Fruit fly (Drosophila melanogaster): ENCODE data around the gene dgt6.

dgt6 gene

dm6 chr3R:29153197-29153644, 22.4 kb upstream of the dgt6 start, which contains the start of the genes Slbp and Rpn2 (continued):
- TF ChIP-seq svp (GFP tag) (no peak), CG6276 (GFP tag; optimal IDR thresholded peaks at IDR 0.05) (no peak), OdsH (GFP tag; optimal IDR thresholded peaks at IDR 0.05) (no peak), Met (GFP tag; optimal IDR thresholded peaks at IDR 0.05) (no peak), CG6854 (GFP tag; optimal IDR thresholded peaks at IDR 0.05) (no peak), eg (GFP tag; IDR thresholded peaks at IDR 0.05) (no peak), dac (GFP tag; optimal IDR thresholded peaks at IDR 0.05) (no peak), CG3919 (GFP tag; optimal IDR thresholded peaks at IDR 0.05) (peak; percentile 32), CG3032 (tag; optimal IDR thresholded peaks at IDR 0.05) (peak; percentile 25), Gug (GFP tag; IDR thresholded peaks at IDR 0.05) (no peak), CG6163 (GFP tag; IDR thresholded peaks at IDR 0.05) (no peak), CG6808 (GFP tag; optimal IDR thresholded peaks at IDR 0.05) (no peak), vri (GFP tag; optimal IDR thresholded peaks at IDR 0.05) (no peak), Eip78C (GFP tag) (peak; percentile 44), salr (GFP tag; optimal IDR thresholded peaks at IDR 0.05) (no peak), Ets96B (tag; optimal IDR thresholded peaks at IDR 0.05) (peak; percentile 29), Eip75B (GFP tag; optimal IDR thresholded peaks at IDR 0.05) (peak; percentile 32), Hr4 (GFP tag; optimal IDR thresholded peaks at IDR 0.05) (no peak), dsx (GFP tag; optimal IDR thresholded peaks at IDR 0.05; ENCODE audit: poor library complexity, severe bottlenecking) (no peak), CG32006 (GFP tag; optimal IDR thresholded peaks at IDR 0.05) (no peak), CG10669 (GFP tag; optimal IDR thresholded peaks at IDR 0.05) (no peak), pdm3 (GFP tag; optimal IDR thresholded peaks at IDR 0.05) (no peak), CG6792 (GFP tag; optimal IDR thresholded peaks at IDR 0.05) (peak; percentile 23), Sox102F (GFP tag; optimal IDR thresholded peaks at IDR 0.05) (no peak), CG9139 (GFP tag; optimal IDR thresholded peaks at IDR 0.05) (no peak), CG8632 (GFP tag; optimal IDR thresholded peaks at IDR 0.05) (no peak), fd85E (GFP tag; optimal IDR thresholded peaks at IDR 0.05) (no peak)

- peak; percentile 79 for TF ChIP-seq eg (GFP tag; IDR thresholded peaks at IDR 0.05)
- TF ChIP-seq CG1621 (tag; optimal IDR thresholded peaks at IDR 0.05): peak; percentile 13
- peak; percentile 67 for TF ChIP-seq topi (GFP tag; optimal IDR thresholded peaks at IDR 0.05)
- no peak for TF ChIP-seq CG9139 (GFP tag; optimal IDR thresholded peaks at IDR 0.05)
- TF ChIP-seq CG6854 (GFP tag; optimal IDR thresholded peaks at IDR 0.05): peak; percentile 3
- TF ChIP-seq Sox14 (GFP tag; optimal IDR thresholded peaks at IDR 0.05): peak; percentile 63
- peak; percentile 50 for TF ChIP-seq cyc (GFP tag; optimal IDR thresholded peaks at IDR 0.05)
- TF ChIP-seq CG31627 (GFP tag; optimal IDR thresholded peaks at IDR 0.05): peak; percentile 62
- TF ChIP-seq CG6163 (GFP tag; IDR thresholded peaks at IDR 0.05): peak; percentile 79
- no peak for TF ChIP-seq vri (GFP tag; optimal IDR thresholded peaks at IDR 0.05)
- peak; percentile 68 for TF ChIP-seq CG3032 (tag; optimal IDR thresholded peaks at IDR 0.05)
- peak in 1 of 2 experiments; percentile 33 for TF ChIP-seq ss (GFP tag; optimal IDR thresholded peaks at IDR 0.05)
- peak; percentile 80 for TF ChIP-seq esn (GFP tag; optimal IDR thresholded peaks at IDR 0.05)
- no peak for TF ChIP-seq spab (GFP tag; optimal IDR thresholded peaks at IDR 0.05)
- no peak for TF ChIP-seq Hr4 (GFP tag; optimal IDR thresholded peaks at IDR 0.05)
- TF ChIP-seq Eip75B (GFP tag; optimal IDR thresholded peaks at IDR 0.05): peak; percentile 43
- peak; percentile 43 for TF ChIP-seq Hr39 (GFP tag; optimal IDR thresholded peaks at IDR 0.05)
- TF ChIP-seq Gug (GFP tag; IDR thresholded peaks at IDR 0.05): peak; percentile 41; the same call in 1 of the 2 replicates
- peak; percentile 68 for TF ChIP-seq CG15336 (GFP tag; IDR thresholded peaks at IDR 0.05)
- TF ChIP-seq CG34406 (GFP tag; optimal IDR thresholded peaks at IDR 0.05): peak; percentile 28
- TF ChIP-seq lz (GFP tag; optimal IDR thresholded peaks at IDR 0.05): peak; percentile 66
- TF ChIP-seq Met (GFP tag; optimal IDR thresholded peaks at IDR 0.05): no peak
- no peak for TF ChIP-seq CG11762 (GFP tag; optimal IDR thresholded peaks at IDR 0.05; ENCODE audit: insufficient read depth)
- peak; percentile 46 for TF ChIP-seq CG3919 (GFP tag; optimal IDR thresholded peaks at IDR 0.05)
- TF ChIP-seq Ets96B (tag; optimal IDR thresholded peaks at IDR 0.05): peak; percentile 46
- peak; percentile 64 for TF ChIP-seq net (GFP tag; optimal IDR thresholded peaks at IDR 0.05)
- peak; percentile 26 for TF ChIP-seq dsx (GFP tag; optimal IDR thresholded peaks at IDR 0.05; ENCODE audit: poor library complexity, severe bottlenecking)
- no peak for TF ChIP-seq CG6808 (GFP tag; optimal IDR thresholded peaks at IDR 0.05)
- TF ChIP-seq achi (GFP tag; optimal IDR thresholded peaks at IDR 0.05): peak; percentile 64
- TF ChIP-seq svp (GFP tag): peak; percentile 86
- peak; percentile 54 for TF ChIP-seq CG6792 (GFP tag; optimal IDR thresholded peaks at IDR 0.05)
- peak; percentile 66; the same call in 2 of the 3 replicates for TF ChIP-seq CG8119 (GFP tag; IDR thresholded peaks at IDR 0.05)
- no peak for TF ChIP-seq CG8319 (GFP tag; optimal IDR thresholded peaks at IDR 0.05)
- peak; percentile 55 for TF ChIP-seq acj6 (GFP tag; optimal IDR thresholded peaks at IDR 0.05)
- no peak for TF ChIP-seq Hr38 (GFP tag; optimal IDR thresholded peaks at IDR 0.05)
- TF ChIP-seq fkh (GFP tag; optimal IDR thresholded peaks at IDR 0.05): peak; percentile 7
- TF ChIP-seq Eip93F (GFP tag; optimal IDR thresholded peaks at IDR 0.05): no peak
- peak; percentile 86 for TF ChIP-seq Eip78C (GFP tag)
Observed at dm6 chr3R:29151621-29152092, 20.9 kb upstream of the dgt6 start, which contains the start of gene eIF2D. TSS of gene eIF2D (minus strand) at chr3R:29151794.

All from whole organism, prepupa.